Worm (Caenorhabditis elegans): ENCODE results near the gene C05B5.2.

- TF ChIP-seq efl-1 (GFP tag; optimal IDR thresholded peaks at IDR 0.05) (no peak), F57A8.1 (GFP tag; optimal IDR thresholded peaks at IDR 0.05) (no peak), B0261.1 (tag; optimal IDR thresholded peaks at IDR 0.05) (no peak)
Measured at ce11 chrIII:10006734-10007348, 6.5 kb upstream of the C05B5.2 start, which contains the start of gene C05B5.8.

Measured in whole organism, young adult.